Fruit fly (Drosophila melanogaster) Kc167 (cell line): Measurements from ENCODE around the gene fax.

ENCODE experiments used
- Sin3A ChIP-seq: fragments of >200 bp; optimal IDR thresholded peaks from 2 replicates; lab custom pipeline; 2018; ENCODE audit warnings: missing external identifiers
- insv ChIP-seq: fragments of >200 bp; optimal IDR thresholded peaks from 3 replicates; lab custom pipeline; 2018; ENCODE audit warnings: missing external identifiers
- psq ChIP-seq: fragments of >200 bp; optimal IDR thresholded peaks from 2 replicates; lab custom pipeline; 2017; ENCODE audit warnings: missing external identifiers
- ttk ChIP-seq: sonication (Bioruptor generic); optimal IDR thresholded peaks from 2 replicates; lab custom pipeline; 2017; ENCODE audit warnings: missing external identifiers

DNA sequence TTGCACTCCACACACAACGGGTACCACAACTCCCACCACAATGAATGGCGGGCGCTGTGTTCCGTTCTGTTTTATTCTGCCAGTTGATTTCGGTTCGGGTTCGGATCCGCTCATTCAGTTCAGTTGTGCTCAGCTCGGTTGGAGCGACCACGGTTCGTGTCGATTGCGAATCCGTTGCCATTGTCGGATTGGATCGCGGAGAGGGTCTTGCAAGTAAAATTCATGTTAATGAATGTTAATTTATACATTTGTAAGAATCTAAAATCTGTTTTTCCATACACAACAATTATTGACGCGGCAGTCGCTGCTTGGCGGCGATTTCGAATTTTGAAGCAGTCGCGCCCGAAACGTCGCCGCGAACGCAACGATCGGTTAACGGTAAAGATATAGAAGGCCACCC is 17.1 kb downstream of the fax start, which contains the start of gene Gagr:
- no peak for TF ChIP-seq ttk (lab: Kevin White, UChicago)
- TF ChIP-seq psq (lab: Kevin White, UChicago): no peak
- no peak for TF ChIP-seq Sin3A
- TF ChIP-seq insv (lab: Kevin White, UChicago): no peak
